Fruit fly (Drosophila melanogaster) whole organism, embryonic: ENCODE data around the gene Glg1.

ENCODE experiments used
- B-H1 ChIP-seq: fragments of 200-800 bp; sonication (Bioruptor generic); IDR thresholded peaks from 3 replicates; pipeline ENCODE4 v1.3.6; 2022; ENCODE audit warnings: missing biosample characterization, missing genetic modification characterization
- CG10267 ChIP-seq: fragments of 200-800 bp; sonication (Bioruptor generic); optimal IDR thresholded peaks from 2 replicates; lab custom pipeline; 2018; ENCODE audit warnings: missing biosample characterization, mild to moderate bottlenecking, missing genetic modification characterization, moderate library complexity
- CG10431 ChIP-seq: fragments of 200-800 bp; sonication (Bioruptor generic); optimal IDR thresholded peaks from 3 replicates; lab custom pipeline; 2018; ENCODE audit warnings: missing biosample characterization, mild to moderate bottlenecking, missing genetic modification characterization
- CG10462 ChIP-seq: fragments of 200-800 bp; sonication (Bioruptor generic); optimal IDR thresholded peaks from 2 replicates; lab custom pipeline; 2016; ENCODE audit warnings: missing biosample characterization, missing genetic modification characterization
- CG11085 ChIP-seq: fragments of 200-800 bp; sonication (Bioruptor generic); IDR thresholded peaks from 2 replicates; pipeline ENCODE4 v1.3.6; 2022; ENCODE audit warnings: missing biosample characterization, missing genetic modification characterization
- CG12071 ChIP-seq: fragments of 200-800 bp; sonication (Bioruptor generic); optimal IDR thresholded peaks from 3 replicates; lab custom pipeline; 2018; ENCODE audit warnings: missing biosample characterization, mild to moderate bottlenecking, missing genetic modification characterization
- CG12391 ChIP-seq: fragments of 200-800 bp; sonication (Bioruptor generic); optimal IDR thresholded peaks from 3 replicates; lab custom pipeline; 2018; ENCODE audit warnings: missing biosample characterization, mild to moderate bottlenecking, missing genetic modification characterization, moderate library complexity
- CG12769 ChIP-seq: fragments of 200-800 bp; sonication (Bioruptor generic); optimal IDR thresholded peaks from 2 replicates; lab custom pipeline; 2019; ENCODE audit warnings: missing biosample characterization, mild to moderate bottlenecking, missing genetic modification characterization, moderate library complexity
- CG13775 ChIP-seq: fragments of 200-800 bp; sonication (Bioruptor generic); optimal IDR thresholded peaks from 3 replicates; lab custom pipeline; 2017; ENCODE audit warnings: missing biosample characterization, mild to moderate bottlenecking, missing genetic modification characterization
- CG16779 ChIP-seq: fragments of 200-800 bp; sonication (Bioruptor generic); IDR thresholded peaks from 2 replicates; pipeline ENCODE4 v1.3.6; 2022; ENCODE audit warnings: missing biosample characterization, missing genetic modification characterization
- CG16863 ChIP-seq: fragments of 200-800 bp; sonication (Bioruptor generic); optimal IDR thresholded peaks from 3 replicates; lab custom pipeline; 2016; ENCODE audit warnings: missing biosample characterization, missing genetic modification characterization
- CG17612 ChIP-seq: fragments of 200-800 bp; sonication (Bioruptor generic); IDR thresholded peaks from 2 replicates; pipeline ENCODE4 v1.3.6; 2022; ENCODE audit warnings: missing biosample characterization, missing genetic modification characterization
- CG17802 ChIP-seq: fragments of 200-800 bp; sonication (Bioruptor generic); optimal IDR thresholded peaks from 2 replicates; lab custom pipeline; 2018; ENCODE audit warnings: missing biosample characterization, mild to moderate bottlenecking, missing genetic modification characterization, moderate library complexity
- CG2116 ChIP-seq: fragments of 200-800 bp; sonication (Bioruptor generic); optimal IDR thresholded peaks from 3 replicates; lab custom pipeline; 2018; ENCODE audit warnings: missing biosample characterization, mild to moderate bottlenecking, missing genetic modification characterization
- CG2202 ChIP-seq: fragments of 200-800 bp; sonication (Bioruptor generic); optimal IDR thresholded peaks from 2 replicates; lab custom pipeline; 2018; ENCODE audit warnings: missing biosample characterization, mild to moderate bottlenecking, missing genetic modification characterization
- CG3065 ChIP-seq: fragments of 200-800 bp; sonication (Bioruptor generic); optimal IDR thresholded peaks from 2 replicates; lab custom pipeline; 2016; ENCODE audit warnings: missing biosample characterization, missing genetic modification characterization
- CG31441 ChIP-seq: fragments of 200-800 bp; sonication (Bioruptor generic); IDR thresholded peaks from 2 replicates; pipeline ENCODE4 v1.3.6; 2022; ENCODE audit warnings: missing biosample characterization, missing genetic modification characterization
- CG32772 ChIP-seq: fragments of 200-800 bp; sonication (Bioruptor generic); IDR thresholded peaks from 2 replicates; pipeline ENCODE4 v1.3.6; 2022; ENCODE audit warnings: missing biosample characterization, missing genetic modification characterization
- CG33213 ChIP-seq: fragments of 200-800 bp; sonication (Bioruptor generic); optimal IDR thresholded peaks from 3 replicates; lab custom pipeline; 2016; ENCODE audit warnings: missing biosample characterization, missing genetic modification characterization
- CG34376 ChIP-seq: fragments of 200-800 bp; sonication (Bioruptor generic); optimal IDR thresholded peaks from 2 replicates; lab custom pipeline; 2018; ENCODE audit warnings: missing biosample characterization, mild to moderate bottlenecking, missing genetic modification characterization
- CG4328 ChIP-seq: fragments of 200-800 bp; sonication (Bioruptor generic); optimal IDR thresholded peaks from 3 replicates; lab custom pipeline; 2017; ENCODE audit warnings: missing biosample characterization, missing genetic modification reagents, missing genetic modification characterization
- CG4404 ChIP-seq: fragments of 200-800 bp; sonication (Bioruptor generic); IDR thresholded peaks from 2 replicates; pipeline ENCODE4 v1.3.6; 2022; ENCODE audit warnings: missing biosample characterization, missing genetic modification characterization
- CG7839 ChIP-seq: fragments of 200-800 bp; sonication (Bioruptor generic); optimal IDR thresholded peaks from 3 replicates; lab custom pipeline; 2018; ENCODE audit warnings: missing biosample characterization, mild to moderate bottlenecking, missing genetic modification characterization, moderate library complexity
- CG9876 ChIP-seq: fragments of 200-800 bp; sonication (Bioruptor generic); optimal IDR thresholded peaks from 2 replicates; lab custom pipeline; 2016; ENCODE audit warnings: missing biosample characterization, missing genetic modification characterization
- Fer1 ChIP-seq: fragments of 200-800 bp; sonication (Bioruptor generic); optimal IDR thresholded peaks from 2 replicates; lab custom pipeline; 2017; ENCODE audit warnings: missing biosample characterization, mild to moderate bottlenecking, missing genetic modification characterization
- H2.0 ChIP-seq: fragments of 200-800 bp; sonication (Bioruptor generic); IDR thresholded peaks from 2 replicates; pipeline ENCODE4 v1.3.6; 2022; ENCODE audit warnings: missing biosample characterization, missing genetic modification characterization
- HLH3B ChIP-seq: fragments of 200-800 bp; sonication (Bioruptor generic); IDR thresholded peaks from 2 replicates; pipeline ENCODE4 v1.3.6; 2022; ENCODE audit warnings: missing biosample characterization, missing genetic modification characterization
- HLHmδ ChIP-seq: fragments of 200-800 bp; sonication (Bioruptor generic); optimal IDR thresholded peaks from 2 replicates; lab custom pipeline; 2018; ENCODE audit warnings: missing biosample characterization, mild to moderate bottlenecking, missing genetic modification characterization, moderate library complexity
- HmgD ChIP-seq: fragments of 200-800 bp; sonication (Bioruptor generic); optimal IDR thresholded peaks from 3 replicates; lab custom pipeline; 2016; ENCODE audit warnings: missing biosample characterization, missing genetic modification characterization
- Lhr ChIP-seq: fragments of 200-800 bp; sonication (Bioruptor generic); optimal IDR thresholded peaks from 3 replicates; lab custom pipeline; 2017; ENCODE audit warnings: mild to moderate bottlenecking, missing biosample characterization, missing genetic modification reagents, missing genetic modification characterization
- Lpt ChIP-seq: fragments of >200 bp; optimal IDR thresholded peaks from 2 replicates; lab custom pipeline; 2018; ENCODE audit warnings: missing biosample characterization, missing genetic modification characterization
- NFAT ChIP-seq: fragments of 200-800 bp; sonication (Bioruptor generic); IDR thresholded peaks from 2 replicates; pipeline ENCODE4 v1.3.6; 2022; ENCODE audit warnings: missing biosample characterization, missing genetic modification characterization
- Side ChIP-seq: fragments of 200-800 bp; sonication (Bioruptor generic); optimal IDR thresholded peaks from 2 replicates; lab custom pipeline; 2016; ENCODE audit warnings: missing biosample characterization, missing genetic modification characterization
- Sox100B ChIP-seq: fragments of 200-800 bp; sonication (Bioruptor generic); optimal IDR thresholded peaks from 3 replicates; lab custom pipeline; 2018; ENCODE audit warnings: missing biosample characterization, mild to moderate bottlenecking, missing genetic modification characterization
- ato ChIP-seq: fragments of 200-800 bp; sonication (Bioruptor generic); IDR thresholded peaks from 2 replicates; pipeline ENCODE4 v1.3.6; 2022; ENCODE audit warnings: missing biosample characterization, missing genetic modification characterization; ENCODE audit not compliant: partially characterized antibody
- cato ChIP-seq: fragments of 200-800 bp; sonication (Bioruptor generic); optimal IDR thresholded peaks from 2 replicates; lab custom pipeline; 2016; ENCODE audit warnings: missing biosample characterization, missing genetic modification characterization, borderline replicate concordance
- cwo ChIP-seq: fragments of 200-800 bp; sonication (Bioruptor generic); optimal IDR thresholded peaks from 3 replicates; lab custom pipeline; 2017; ENCODE audit warnings: missing biosample characterization, missing genetic modification characterization, mild to moderate bottlenecking, moderate library complexity, missing genetic modification reagents
- dan ChIP-seq: fragments of 200-800 bp; sonication (Bioruptor generic); IDR thresholded peaks from 2 replicates; pipeline ENCODE4 v1.3.6; 2022; ENCODE audit warnings: missing biosample characterization, missing genetic modification characterization
- dati ChIP-seq: fragments of 200-800 bp; sonication (Bioruptor generic); IDR thresholded peaks from 2 replicates; pipeline ENCODE4 v1.3.6; 2022; ENCODE audit warnings: missing biosample characterization, missing genetic modification characterization
- fru ChIP-seq: fragments of >200 bp; optimal IDR thresholded peaks from 2 replicates; lab custom pipeline; 2017
- fu2 ChIP-seq: fragments of 200-800 bp; sonication (Bioruptor generic); optimal IDR thresholded peaks from 2 replicates; lab custom pipeline; 2016; ENCODE audit warnings: missing biosample characterization, missing genetic modification characterization
- her ChIP-seq: fragments of 200-800 bp; sonication (Bioruptor generic); optimal IDR thresholded peaks from 2 replicates; lab custom pipeline; 2016; ENCODE audit warnings: missing biosample characterization, missing genetic modification characterization
- jigr1 ChIP-seq: fragments of 200-800 bp; sonication (Bioruptor generic); IDR thresholded peaks from 3 replicates; pipeline ENCODE4 v1.3.6; 2022; ENCODE audit warnings: missing biosample characterization, missing genetic modification characterization
- ken ChIP-seq: fragments of 200-800 bp; sonication (Bioruptor generic); IDR thresholded peaks from 3 replicates; pipeline ENCODE4 v1.3.6; 2022; ENCODE audit warnings: missing biosample characterization, missing genetic modification characterization
- nau ChIP-seq: fragments of 200-800 bp; sonication (Bioruptor generic); optimal IDR thresholded peaks from 3 replicates; lab custom pipeline; 2017; ENCODE audit warnings: missing biosample characterization, mild to moderate bottlenecking, missing genetic modification characterization, missing genetic modification reagents
- run ChIP-seq: fragments of 200-800 bp; sonication (Bioruptor generic); optimal IDR thresholded peaks from 3 replicates; lab custom pipeline; 2018; ENCODE audit warnings: missing biosample characterization, mild to moderate bottlenecking, missing genetic modification characterization
- seq ChIP-seq: fragments of 200-800 bp; sonication (Bioruptor generic); IDR thresholded peaks from 2 replicates; pipeline ENCODE4 v1.3.6; 2022; ENCODE audit warnings: missing biosample characterization, missing genetic modification characterization
- sim ChIP-seq: fragments of 200-800 bp; sonication (Bioruptor generic); IDR thresholded peaks from 2 replicates; pipeline ENCODE4 v1.3.6; 2022; ENCODE audit warnings: missing biosample characterization, missing genetic modification characterization
- sr ChIP-seq: fragments of 200-800 bp; sonication (Bioruptor generic); IDR thresholded peaks from 3 replicates; pipeline ENCODE4 v1.3.6; 2022; ENCODE audit warnings: missing biosample characterization, missing genetic modification characterization
- stwl ChIP-seq: fragments of 200-800 bp; sonication (Bioruptor generic); optimal IDR thresholded peaks from 3 replicates; lab custom pipeline; 2018; ENCODE audit warnings: missing biosample characterization, mild to moderate bottlenecking, missing genetic modification characterization, moderate library complexity
- zf30C ChIP-seq: fragments of 200-800 bp; sonication (Bioruptor generic); optimal IDR thresholded peaks from 3 replicates; lab custom pipeline; 2018; ENCODE audit warnings: missing biosample characterization, mild to moderate bottlenecking, missing genetic modification characterization
- zfh2 ChIP-seq: fragments of 200-800 bp; sonication (Bioruptor generic); optimal IDR thresholded peaks from 2 replicates; lab custom pipeline; 2016; ENCODE audit warnings: missing biosample characterization, missing genetic modification characterization

Glg1 gene

dm6 chr3L:21453623-21454022 is 53.7 kb downstream of the Glg1 start (continued):
- TF ChIP-seq seq (GFP tag; lab: Robert Waterston, UW) (no peak), Sox100B (GFP tag; lab: Kevin White, UChicago) (peak; percentile 16), cwo (GFP tag; lab: Kevin White, UChicago) (no peak), sr (GFP tag; lab: Robert Waterston, UW) (no peak), dan (GFP tag; lab: Robert Waterston, UW) (peak; percentile 36; the same call in 1 of the 2 replicates), stwl (tag; lab: Kevin White, UChicago) (no peak), HmgD (GFP tag; lab: Kevin White, UChicago) (no peak), CG34376 (GFP tag; lab: Kevin White, UChicago) (no peak), CG12391 (tag; lab: Kevin White, UChicago) (peak; percentile 75), fu2 (no peak), zf30C (GFP tag; lab: Kevin White, UChicago) (no peak), CG2116 (GFP tag; lab: Kevin White, UChicago) (no peak), ato (no peak), CG10462 (GFP tag; lab: Kevin White, UChicago) (peak; percentile 17), HLHmδ (GFP tag; lab: Kevin White, UChicago) (no peak), CG17802 (tag; lab: Kevin White, UChicago) (no peak), CG4404 (GFP tag; lab: Robert Waterston, UW) (peak; percentile 81), CG7839 (tag; lab: Kevin White, UChicago) (peak; percentile 59), CG17612 (GFP tag; lab: Robert Waterston, UW) (no peak), NFAT (GFP tag; lab: Robert Waterston, UW) (no peak), Lhr (GFP tag; lab: Kevin White, UChicago) (no peak), CG10431 (GFP tag; lab: Kevin White, UChicago) (no peak), CG32772 (GFP tag; lab: Robert Waterston, UW) (peak; percentile 23; the same call in 1 of the 2 replicates), ken (no peak), H2.0 (GFP tag; lab: Robert Waterston, UW) (peak; percentile 38), B-H1 (GFP tag; lab: Robert Waterston, UW) (no peak), fru (lab: Kevin White, UChicago) (no peak), cato (GFP tag; lab: Kevin White, UChicago) (peak; percentile 17), her (GFP tag; lab: Kevin White, UChicago) (peak; percentile 37), Lpt (no peak), CG9876 (GFP tag; lab: Kevin White, UChicago) (no peak), Fer1 (GFP tag; lab: Kevin White, UChicago) (no peak), CG13775 (peak; percentile 48), CG16779 (GFP tag; lab: Robert Waterston, UW) (no peak), CG4328 (GFP tag; lab: Kevin White, UChicago) (no peak), nau (GFP tag; lab: Kevin White, UChicago) (no peak), CG31441 (GFP tag; lab: Robert Waterston, UW) (peak; percentile 71), dati (GFP tag; lab: Robert Waterston, UW) (no peak), jigr1 (GFP tag; lab: Robert Waterston, UW) (no peak), CG12769 (tag; lab: Kevin White, UChicago) (no peak), CG12071 (GFP tag; lab: Kevin White, UChicago) (no peak), sim (GFP tag; lab: Robert Waterston, UW) (peak; percentile 66; the same call in 1 of the 2 replicates), CG3065 (GFP tag; lab: Kevin White, UChicago) (no peak), CG10267 (tag; lab: Kevin White, UChicago) (peak; percentile 77), CG11085 (no peak), CG33213 (GFP tag; lab: Kevin White, UChicago) (peak; percentile 33), Side (GFP tag; lab: Kevin White, UChicago) (peak; percentile 63), CG16863 (GFP tag; lab: Kevin White, UChicago) (peak; percentile 54), HLH3B (GFP tag; lab: Robert Waterston, UW) (0 out of 2 replicates have a peak, but pooled peaks have one; percentile 12), CG2202 (tag; lab: Kevin White, UChicago) (peak; percentile 62), zfh2 (GFP tag; lab: Kevin White, UChicago) (no peak), run (tag; lab: Kevin White, UChicago) (no peak)
